Worm (Caenorhabditis elegans) whole organism, L1 larva: ENCODE measurements around the gene lron-13.

Experiments
- ceh-82 ChIP-seq, 3 experiments: fragments of 150-350 bp in 1 of 3; sonication (generic microtip) in 2 of 3; optimal IDR thresholded peaks; 2 replicates each; lab custom pipeline; 2014 to 2017; ENCODE audit warnings: missing biosample characterization in 3 of 3, missing genetic modification characterization in 3 of 3
- elt-3 ChIP-seq, 6 experiments: fragments of 150-350 bp in 1 of 6; sonication (generic microtip); optimal IDR thresholded peaks; 2 replicates each; lab custom pipeline; 2017 to 2018; ENCODE audit warnings: missing biosample characterization in 6 of 6, missing genetic modification characterization in 6 of 6, inconsistent platforms in 1 of 6
- lin-35 ChIP-seq, 2 experiments: fragments of 150-350 bp; optimal IDR thresholded peaks; 2 replicates each; lab custom pipeline; 2014; ENCODE audit warnings: missing biosample characterization in 2 of 2, missing genetic modification characterization in 2 of 2, missing genetic modification reagents in 2 of 2
- nhr-11 ChIP-seq: fragments of 150-350 bp; optimal IDR thresholded peaks from 2 replicates; lab custom pipeline; 2014; ENCODE audit warnings: missing biosample characterization, missing genetic modification characterization
- nhr-237 ChIP-seq: fragments of 150-350 bp; optimal IDR thresholded peaks from 2 replicates; lab custom pipeline; 2014; ENCODE audit warnings: missing biosample characterization, missing genetic modification characterization

- TF ChIP-seq nhr-11 (tag; lab: Kevin White, UChicago) (no peak), lin-35 (GFP tag; optimal IDR thresholded peaks at IDR 0.05; lab: Kevin White, UChicago) (no peak), elt-3 (tag; optimal IDR thresholded peaks at IDR 0.05; lab: Kevin White, UChicago) (no peak), ceh-82 (tag; optimal IDR thresholded peaks at IDR 0.05; lab: Kevin White, UChicago) (no peak), nhr-237 (tag; lab: Kevin White, UChicago) (no peak)
Observed at ce11 chrIII:13580538-13580937, 53.3 kb downstream of the lron-13 start, which contains the start of gene T05D4.5.
